Fruit fly (Drosophila melanogaster): Measurements from ENCODE around the gene GC.

DNA sequence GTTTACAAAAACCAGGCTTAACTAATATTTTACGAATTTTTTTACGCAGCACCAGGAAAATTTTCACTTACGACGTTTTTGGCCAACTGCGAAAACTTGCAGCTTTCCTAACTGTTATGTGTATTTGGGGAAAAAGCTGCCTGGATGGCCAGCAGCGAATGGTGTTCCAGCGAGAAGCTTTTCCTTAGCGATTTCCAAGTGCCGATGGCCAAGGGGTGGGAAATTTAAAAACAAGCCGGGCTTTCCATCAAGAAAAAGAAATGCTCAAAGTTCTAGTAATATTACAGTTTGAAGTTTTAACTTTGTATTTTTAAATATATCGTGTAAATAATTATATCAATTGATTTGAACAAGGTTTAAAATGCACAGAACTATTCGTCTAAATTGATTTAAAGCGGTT is 8.6 kb upstream of the GC start, which contains the start of gene nSyb:
- no peak for TF ChIP-seq CG8478 (optimal IDR thresholded peaks at IDR 0.05)
- TF ChIP-seq CTCF (optimal IDR thresholded peaks at IDR 0.05) = no peak
